Worm (Caenorhabditis elegans) whole organism, L4 larva: ENCODE results near the gene srj-25.

Experiments used
- D1046.2 ChIP-seq: fragments of 200-800 bp; sonication (Bioruptor generic); IDR thresholded peaks from 2 replicates; pipeline ENCODE4 v1.3.6; 2022; ENCODE audit warnings: missing genetic modification characterization, missing compliant biosample characterization
- F49E8.2 ChIP-seq: sonication (generic microtip); optimal IDR thresholded peaks from 2 replicates; lab custom pipeline; 2016; ENCODE audit warnings: missing compliant biosample characterization, mild to moderate bottlenecking, missing genetic modification characterization, borderline replicate concordance
- R02D3.7 ChIP-seq: fragments of 150-350 bp; sonication (generic microtip); optimal IDR thresholded peaks from 3 replicates; lab custom pipeline; 2014; ENCODE audit warnings: missing biosample characterization, missing genetic modification characterization
- T20F7.1 ChIP-seq: fragments of 200-800 bp; sonication (Bioruptor generic); optimal IDR thresholded peaks from 2 replicates; lab custom pipeline; 2018; ENCODE audit warnings: mild to moderate bottlenecking, missing genetic modification characterization, missing compliant biosample characterization
- Y105C5A.15 ChIP-seq: fragments of 200-800 bp; sonication (Bioruptor generic); IDR thresholded peaks from 2 replicates; pipeline ENCODE4 v1.3.6; 2022; ENCODE audit warnings: missing genetic modification characterization, missing compliant biosample characterization
- Y75B8A.6 ChIP-seq: fragments of 200-800 bp; sonication (Bioruptor generic); IDR thresholded peaks from 2 replicates; pipeline ENCODE4 v1.3.6; 2022; ENCODE audit warnings: missing genetic modification reagents, missing genetic modification characterization, missing compliant biosample characterization
- aha-1 ChIP-seq: fragments of 150-350 bp; peaks from one replicate; lab custom pipeline; 2014; ENCODE audit warnings: missing biosample characterization, missing genetic modification characterization
- ama-1 ChIP-seq: fragments of 150-350 bp; optimal IDR thresholded peaks from 2 replicates; lab custom pipeline; 2014; ENCODE audit warnings: inconsistent platforms, mixed read lengths
- ceh-20 ChIP-seq: fragments of 200-800 bp; sonication (Bioruptor generic); IDR thresholded peaks from 2 replicates; pipeline ENCODE4 v1.3.6; 2022; ENCODE audit warnings: missing genetic modification reagents, missing genetic modification characterization, missing compliant biosample characterization
- ceh-44 ChIP-seq: fragments of 200-800 bp; sonication (Bioruptor generic); IDR thresholded peaks from 2 replicates; pipeline ENCODE4 v1.3.6; 2022; ENCODE audit warnings: missing genetic modification reagents, missing genetic modification characterization, missing compliant biosample characterization
- daf-12 ChIP-seq: fragments of 150-350 bp; optimal IDR thresholded peaks from 2 replicates; lab custom pipeline; 2014; ENCODE audit warnings: missing biosample characterization, missing genetic modification reagents, missing genetic modification characterization
- daf-16 ChIP-seq, 3 experiments: sonication (generic microtip); optimal IDR thresholded peaks; 2 replicates each; lab custom pipeline; 2016 to 2017; ENCODE audit warnings: missing genetic modification characterization in 3 of 3, missing genetic modification reagents in 3 of 3, mild to moderate bottlenecking in 2 of 3, missing compliant biosample characterization in 2 of 3, missing biosample characterization in 1 of 3, moderate library complexity in 1 of 3
- daf-19 ChIP-seq: fragments of 200-800 bp; sonication (Bioruptor generic); conservative IDR thresholded peaks from 2 replicates; pipeline ENCODE4 v1.3.6; 2022; ENCODE audit warnings: missing genetic modification characterization, missing compliant biosample characterization
- dmd-8 ChIP-seq: fragments of 200-800 bp; sonication (Bioruptor generic); IDR thresholded peaks from 2 replicates; pipeline ENCODE4 v1.3.6; 2022; ENCODE audit warnings: missing genetic modification characterization, missing compliant biosample characterization
- dmd-9 ChIP-seq: fragments of 200-800 bp; sonication (Bioruptor generic); IDR thresholded peaks from 2 replicates; pipeline ENCODE4 v1.3.6; 2022; ENCODE audit warnings: missing genetic modification reagents, missing genetic modification characterization, missing compliant biosample characterization
- duxl-1 ChIP-seq: sonication (generic microtip); optimal IDR thresholded peaks from 2 replicates; lab custom pipeline; 2016; ENCODE audit warnings: mild to moderate bottlenecking, missing genetic modification characterization, moderate library complexity, missing compliant biosample characterization; ENCODE audit not compliant: poor library complexity
- dve-1 ChIP-seq: sonication (generic microtip); optimal IDR thresholded peaks from 2 replicates; lab custom pipeline; 2017; ENCODE audit warnings: antibody characterized with exemption, mild to moderate bottlenecking, missing genetic modification characterization, missing compliant biosample characterization; ENCODE audit not compliant: insufficient read depth
- egl-27 ChIP-seq: sonication (generic microtip); optimal IDR thresholded peaks from 3 replicates; lab custom pipeline; 2017; ENCODE audit warnings: missing biosample characterization, missing genetic modification reagents, missing genetic modification characterization
- hif-1 ChIP-seq, 2 experiments: sonication (generic microtip); optimal IDR thresholded peaks; 2 replicates each; lab custom pipeline; 2016 to 2017; ENCODE audit warnings: missing compliant biosample characterization in 2 of 2, missing genetic modification characterization in 2 of 2, missing genetic modification reagents in 2 of 2, missing genotype in 2 of 2, mild to moderate bottlenecking in 1 of 2
- hlh-30 ChIP-seq: sonication (generic microtip); optimal IDR thresholded peaks from 2 replicates; lab custom pipeline; 2017; ENCODE audit warnings: antibody characterized with exemption, mild to moderate bottlenecking, missing genetic modification characterization, missing compliant biosample characterization; ENCODE audit not compliant: insufficient read depth
- hmg-1.1 ChIP-seq: fragments of 200-800 bp; sonication (Bioruptor generic); IDR thresholded peaks from 2 replicates; pipeline ENCODE4 v1.3.6; 2022; ENCODE audit warnings: missing genetic modification reagents, missing genetic modification characterization, missing compliant biosample characterization
- jun-1 ChIP-seq: fragments of 150-350 bp; optimal IDR thresholded peaks from 2 replicates; lab custom pipeline; 2014; ENCODE audit warnings: missing biosample characterization, missing genetic modification reagents, missing genetic modification characterization
- lin-38 ChIP-seq: fragments of 200-800 bp; sonication (Bioruptor generic); IDR thresholded peaks from 2 replicates; pipeline ENCODE4 v1.3.6; 2022; ENCODE audit warnings: missing genetic modification reagents, missing genetic modification characterization, missing compliant biosample characterization
- lir-3 ChIP-seq: sonication (generic microtip); optimal IDR thresholded peaks from 2 replicates; lab custom pipeline; 2016; ENCODE audit warnings: mild to moderate bottlenecking, missing genetic modification characterization, missing compliant biosample characterization
- madf-5 ChIP-seq, 2 experiments: fragments of 200-800 bp; sonication (Bioruptor generic); IDR thresholded peaks; 2 replicates each; pipeline ENCODE4 v1.3.6; 2022; ENCODE audit warnings: missing compliant biosample characterization in 2 of 2, missing genetic modification characterization in 2 of 2
- mdt-29 ChIP-seq: fragments of 200-800 bp; sonication (Bioruptor generic); IDR thresholded peaks from 2 replicates; pipeline ENCODE4 v1.3.6; 2022; ENCODE audit warnings: missing genetic modification reagents, missing genetic modification characterization, missing compliant biosample characterization
- mep-1 ChIP-seq: fragments of 150-350 bp; sonication (generic microtip); optimal IDR thresholded peaks from 3 replicates; lab custom pipeline; 2014; ENCODE audit warnings: missing biosample characterization, missing genetic modification characterization
- mes-2 ChIP-seq: sonication (generic microtip); optimal IDR thresholded peaks from 2 replicates; lab custom pipeline; 2016; ENCODE audit warnings: missing genotype, mild to moderate bottlenecking, missing genetic modification characterization, missing compliant biosample characterization; ENCODE audit not compliant: poor library complexity, severe bottlenecking
- mxl-3 ChIP-seq: fragments of 200-800 bp; sonication (Bioruptor generic); optimal IDR thresholded peaks from 2 replicates; lab custom pipeline; 2018; ENCODE audit warnings: mild to moderate bottlenecking, missing genetic modification characterization, missing compliant biosample characterization
- nhr-10 ChIP-seq: fragments of 150-350 bp; optimal IDR thresholded peaks from 2 replicates; lab custom pipeline; 2014; ENCODE audit warnings: missing biosample characterization, missing genetic modification characterization
- nhr-102 ChIP-seq: sonication (generic microtip); optimal IDR thresholded peaks from 2 replicates; lab custom pipeline; 2016; ENCODE audit warnings: mild to moderate bottlenecking, missing genetic modification characterization, moderate library complexity, missing compliant biosample characterization
- nhr-11 ChIP-seq: fragments of 150-350 bp; optimal IDR thresholded peaks from 2 replicates; lab custom pipeline; 2014; ENCODE audit warnings: missing biosample characterization, missing genetic modification characterization
- nhr-237 ChIP-seq: sonication (generic microtip); optimal IDR thresholded peaks from 2 replicates; lab custom pipeline; 2017; ENCODE audit warnings: missing biosample characterization, missing genetic modification characterization
- nhr-28 ChIP-seq: fragments of 150-350 bp; optimal IDR thresholded peaks from 2 replicates; lab custom pipeline; 2014; ENCODE audit warnings: missing biosample characterization, missing genetic modification characterization
- nhr-41 ChIP-seq: fragments of 200-800 bp; sonication (Bioruptor generic); IDR thresholded peaks from 2 replicates; pipeline ENCODE4 v1.3.6; 2022; ENCODE audit warnings: missing genetic modification reagents, missing genetic modification characterization, missing compliant biosample characterization
- nhr-48 ChIP-seq: sonication (generic microtip); optimal IDR thresholded peaks from 2 replicates; lab custom pipeline; 2016; ENCODE audit warnings: mild to moderate bottlenecking, missing genetic modification characterization, missing compliant biosample characterization
- rbr-2 ChIP-seq: sonication (generic microtip); optimal IDR thresholded peaks from 2 replicates; lab custom pipeline; 2016; ENCODE audit warnings: missing genotype, missing genetic modification characterization, missing compliant biosample characterization
- saeg-2 ChIP-seq: fragments of 200-800 bp; sonication (Bioruptor generic); IDR thresholded peaks from 2 replicates; pipeline ENCODE4 v1.3.6; 2022; ENCODE audit warnings: missing genetic modification reagents, missing genetic modification characterization, missing compliant biosample characterization
- sdz-12 ChIP-seq: fragments of 200-800 bp; sonication (Bioruptor generic); optimal IDR thresholded peaks from 2 replicates; lab custom pipeline; 2018; ENCODE audit warnings: mild to moderate bottlenecking, missing genetic modification characterization, missing compliant biosample characterization
- set-16 ChIP-seq: fragments of 200-800 bp; sonication (Bioruptor generic); IDR thresholded peaks from 2 replicates; pipeline ENCODE4 v1.3.6; 2022; ENCODE audit warnings: missing genetic modification reagents, missing genetic modification characterization, missing compliant biosample characterization
- unc-130 ChIP-seq: sonication (generic microtip); optimal IDR thresholded peaks from 2 replicates; lab custom pipeline; 2016; ENCODE audit warnings: missing genetic modification reagents, missing genetic modification characterization, missing compliant biosample characterization
- unc-62 ChIP-seq, 3 experiments: fragments of 150-350 bp in 1 of 3; sonication (generic microtip); optimal IDR thresholded peaks in 2 of 3; peaks in 1 of 3; 1 replicate in 1 of 3; 2 replicates in 2 of 3; lab custom pipeline; 2014 to 2017; ENCODE audit warnings: missing biosample characterization in 3 of 3, missing genetic modification characterization in 3 of 3, missing genetic modification reagents in 3 of 3, missing genotype in 1 of 3
- zfp-2 ChIP-seq: sonication (generic microtip); optimal IDR thresholded peaks from 2 replicates; lab custom pipeline; 2016; ENCODE audit warnings: mild to moderate bottlenecking, missing genetic modification characterization, missing compliant biosample characterization
- ztf-11 ChIP-seq: fragments of 150-350 bp; optimal IDR thresholded peaks from 2 replicates; lab custom pipeline; 2014; ENCODE audit warnings: missing biosample characterization, missing genetic modification characterization
- ztf-7 ChIP-seq: fragments of 150-350 bp; optimal IDR thresholded peaks from 2 replicates; lab custom pipeline; 2014; ENCODE audit warnings: missing biosample characterization, missing genetic modification characterization

The srj-25 gene

ce11 chrV:774875-775359, 38.8 kb upstream of the srj-25 start, which contains the start of gene srbc-58 (continued):
- no peak for TF ChIP-seq nhr-28 (tag; lab: Kevin White, UChicago)
- no peak for TF ChIP-seq mdt-29 (GFP tag; lab: Robert Waterston, UW)
- TF ChIP-seq nhr-11 (tag; lab: Kevin White, UChicago) = no peak
- TF ChIP-seq nhr-237 = no peak
- TF ChIP-seq lin-38 (GFP tag; lab: Robert Waterston, UW) = peak; percentile 87
- no peak for TF ChIP-seq nhr-48 (tag; lab: Kevin White, UChicago)
- peak; percentile 86 for TF ChIP-seq F49E8.2 (tag; lab: Kevin White, UChicago)
- TF ChIP-seq nhr-41 (GFP tag; lab: Robert Waterston, UW) = no peak
- TF ChIP-seq ceh-44 (GFP tag; lab: Robert Waterston, UW) = no peak
- no peak for TF ChIP-seq unc-62 (GFP tag; optimal IDR thresholded peaks at IDR 0.05 in 1 of 2; lab: Kevin White, UChicago)
- no peak for TF ChIP-seq unc-62 (tag; optimal IDR thresholded peaks at IDR 0.05; lab: Kevin White, UChicago)
- no peak for TF ChIP-seq ztf-7 (tag; lab: Kevin White, UChicago)
- TF ChIP-seq dmd-8 = no peak
- no peak for TF ChIP-seq daf-19 (GFP tag; lab: Robert Waterston, UW)
- TF ChIP-seq mxl-3 (GFP tag; lab: Kevin White, UChicago) = no peak
- no peak for TF ChIP-seq egl-27
- TF ChIP-seq unc-130 (GFP tag; lab: Kevin White, UChicago) = peak; percentile 6
- TF ChIP-seq dmd-9 (GFP tag; lab: Robert Waterston, UW) = no peak
- TF ChIP-seq Y75B8A.6 (GFP tag; lab: Robert Waterston, UW) = no peak
- no peak for TF ChIP-seq daf-12
- TF ChIP-seq zfp-2 (tag; lab: Kevin White, UChicago) = no peak
- TF ChIP-seq madf-5 (GFP tag; IDR thresholded peaks at IDR 0.05; lab: Robert Waterston, UW) = no peak
- no peak for TF ChIP-seq dve-1
- peak; percentile 69 for TF ChIP-seq ama-1 (lab: Kevin White, UChicago)
- TF ChIP-seq D1046.2 (GFP tag; lab: Robert Waterston, UW) = no peak
- no peak for TF ChIP-seq daf-16 (GFP tag; optimal IDR thresholded peaks at IDR 0.05; lab: Kevin White, UChicago)
- TF ChIP-seq daf-16 (tag; optimal IDR thresholded peaks at IDR 0.05; lab: Kevin White, UChicago) = peak; percentile 14
- TF ChIP-seq, all 104 proteins: peak for 15

- no peak for TF ChIP-seq ama-1 (lab: Kevin White, UChicago)
- peak; percentile 72 for TF ChIP-seq set-16 (GFP tag; lab: Robert Waterston, UW)
- 0 out of 4 replicates have a peak, but pooled peaks of 1 of the 2 experiments have one; percentile 30 for TF ChIP-seq madf-5 (GFP tag; IDR thresholded peaks at IDR 0.05; lab: Robert Waterston, UW)
These were observed 38.3 kb upstream of the srj-25 start for ce11 chrV:774341-774740.

- TF ChIP-seq saeg-2 (no peak), mes-2 (tag; lab: Kevin White, UChicago) (peak; percentile 89), Y105C5A.15 (GFP tag; lab: Robert Waterston, UW) (no peak), T20F7.1 (GFP tag; lab: Kevin White, UChicago) (no peak), mep-1 (peak; percentile 80), ztf-7 (tag; lab: Kevin White, UChicago) (peak; percentile 79), R02D3.7 (tag; lab: Kevin White, UChicago) (no peak), hif-1 (tag; optimal IDR thresholded peaks at IDR 0.05; lab: Kevin White, UChicago) (peak in 1 of 2 experiments; percentile 41), lin-38 (GFP tag; lab: Robert Waterston, UW) (peak; percentile 98), nhr-28 (tag; lab: Kevin White, UChicago) (peak; percentile 83), mxl-3 (GFP tag; lab: Kevin White, UChicago) (no peak), jun-1 (tag; lab: Kevin White, UChicago) (peak; percentile 32), rbr-2 (tag; lab: Kevin White, UChicago) (peak; percentile 68), ceh-20 (GFP tag; lab: Robert Waterston, UW) (peak; percentile 55; the same call in 1 of the 2 replicates), dve-1 (peak; percentile 81), unc-62 (GFP tag; optimal IDR thresholded peaks at IDR 0.05 in 1 of 2; lab: Kevin White, UChicago) (no peak), unc-62 (tag; optimal IDR thresholded peaks at IDR 0.05; lab: Kevin White, UChicago) (no peak), dmd-9 (GFP tag; lab: Robert Waterston, UW) (no peak), sdz-12 (no peak), nhr-10 (tag; lab: Kevin White, UChicago) (no peak), hlh-30 (tag; lab: Kevin White, UChicago) (peak; percentile 75), lir-3 (tag; lab: Kevin White, UChicago) (no peak), dmd-8 (no peak), ztf-11 (tag; lab: Kevin White, UChicago) (no peak), duxl-1 (tag; lab: Kevin White, UChicago) (peak; percentile 81), nhr-102 (tag; lab: Kevin White, UChicago) (peak; percentile 60), aha-1 (tag; lab: Kevin White, UChicago) (peak; percentile 88), hmg-1.1 (GFP tag; lab: Robert Waterston, UW) (peak; percentile 72)
These were observed 37.2 kb upstream of the srj-25 start, which contains the start of gene sti-1 for ce11 chrV:773256-773655. Gene sti-1 (plus strand): TSS chrV:773518.
